Worm (Caenorhabditis elegans): Measurements from ENCODE around the gene Y41D4A.7.

Y41D4A.7 gene

ce11 chrIV:1790677-1791076 is 29.3 kb upstream of the Y41D4A.7 start:
- TF ChIP-seq F13H6.1 (tag; optimal IDR thresholded peaks at IDR 0.05) (no peak), ahr-1 (tag; optimal IDR thresholded peaks at IDR 0.05) (no peak), pros-1 (tag; optimal IDR thresholded peaks at IDR 0.05) (no peak), pat-9 (tag; optimal IDR thresholded peaks at IDR 0.05) (no peak), zip-5 (tag; optimal IDR thresholded peaks at IDR 0.05) (no peak), madf-2 (tag; optimal IDR thresholded peaks at IDR 0.05) (no peak), unc-42 (tag; optimal IDR thresholded peaks at IDR 0.05) (no peak), ama-1 (optimal IDR thresholded peaks at IDR 0.05) (no peak), unc-86 (tag; optimal IDR thresholded peaks at IDR 0.05) (no peak), nhr-232 (tag; optimal IDR thresholded peaks at IDR 0.05) (no peak), elt-2 (tag; optimal IDR thresholded peaks at IDR 0.05) (no peak), eyg-1 (tag; optimal IDR thresholded peaks at IDR 0.05) (no peak)

- TF ChIP-seq ceh-18 (tag; optimal IDR thresholded peaks at IDR 0.05) (no peak), dve-1 (tag; optimal IDR thresholded peaks at IDR 0.05) (peak; percentile 100)
Observed at ce11 chrIV:1785156-1785555, 23.8 kb upstream of the Y41D4A.7 start.

ce11 chrIV:1781559-1781958 is 20.2 kb upstream of the Y41D4A.7 start, which contains the start of gene frpr-19:
frpr-19 (minus strand) TSS chrIV:1781659.
- TF ChIP-seq K09A11.1 (tag; optimal IDR thresholded peaks at IDR 0.05; ENCODE audit: insufficient read depth) (no peak), ceh-45 (GFP tag; IDR thresholded peaks at IDR 0.05) (no peak)

- TF ChIP-seq pha-2 (tag; optimal IDR thresholded peaks at IDR 0.05) (no peak), lin-11 (tag; optimal IDR thresholded peaks at IDR 0.05) (no peak), dve-1 (tag; optimal IDR thresholded peaks at IDR 0.05) (no peak), sox-4 (tag; optimal IDR thresholded peaks at IDR 0.05) (no peak), ceh-30 (tag; optimal IDR thresholded peaks at IDR 0.05) (no peak), nhr-232 (tag; optimal IDR thresholded peaks at IDR 0.05) (no peak), C08G9.2 (tag; optimal IDR thresholded peaks at IDR 0.05) (no peak), ets-4 (tag; optimal IDR thresholded peaks at IDR 0.05) (no peak), ceh-9 (tag; optimal IDR thresholded peaks at IDR 0.05) (no peak), pat-9 (tag; optimal IDR thresholded peaks at IDR 0.05) (no peak), madf-2 (tag; optimal IDR thresholded peaks at IDR 0.05) (no peak), pqm-1 (tag; optimal IDR thresholded peaks at IDR 0.05) (no peak), unc-86 (tag; optimal IDR thresholded peaks at IDR 0.05) (no peak), pag-3 (tag; optimal IDR thresholded peaks at IDR 0.05; ENCODE audit: borderline replicate concordance) (no peak), rnt-1 (tag; optimal IDR thresholded peaks at IDR 0.05) (no peak), nfya-1 (tag; optimal IDR thresholded peaks at IDR 0.05) (no peak), unc-3 (GFP tag; conservative IDR thresholded peaks at IDR 0.05) (no peak), unc-3 (tag; optimal IDR thresholded peaks at IDR 0.05) (no peak)
Observed at ce11 chrIV:1771843-1772242, 10.5 kb upstream of the Y41D4A.7 start, which contains the start of gene Y41D4A.1. Y41D4A.1 (plus strand) TSS chrIV:1772143.

ce11 chrIV:1769074-1769473 is 7.7 kb upstream of the Y41D4A.7 start:
- TF ChIP-seq hlh-8 (tag; optimal IDR thresholded peaks at IDR 0.05) (no peak), C08G9.2 (tag; optimal IDR thresholded peaks at IDR 0.05) (peak; percentile 18), Y22D7AL.16 (tag; optimal IDR thresholded peaks at IDR 0.05) (no peak), tbx-2 (tag; optimal IDR thresholded peaks at IDR 0.05) (no peak), tbx-7 (tag; optimal IDR thresholded peaks at IDR 0.05) (no peak), che-1 (tag; optimal IDR thresholded peaks at IDR 0.05) (no peak), ceh-34 (tag; optimal IDR thresholded peaks at IDR 0.05) (peak; percentile 21), madf-2 (tag; optimal IDR thresholded peaks at IDR 0.05) (no peak), pha-4 (tag; optimal IDR thresholded peaks at IDR 0.05) (no peak), odd-2 (tag; optimal IDR thresholded peaks at IDR 0.05) (no peak), hlh-6 (tag; optimal IDR thresholded peaks at IDR 0.05) (peak; percentile 60), unc-55 (GFP tag; optimal IDR thresholded peaks at IDR 0.05) (no peak), C38D4.7 (GFP tag; optimal IDR thresholded peaks at IDR 0.05) (no peak), ceh-18 (tag; optimal IDR thresholded peaks at IDR 0.05) (no peak), mec-3 (tag; optimal IDR thresholded peaks at IDR 0.05; ENCODE audit: borderline replicate concordance) (peak; percentile 81), dmd-4 (tag; optimal IDR thresholded peaks at IDR 0.05; ENCODE audit: borderline replicate concordance) (no peak), sox-4 (tag; optimal IDR thresholded peaks at IDR 0.05) (no peak), ceh-14 (tag; optimal IDR thresholded peaks at IDR 0.05) (no peak), ceh-22 (tag; optimal IDR thresholded peaks at IDR 0.05) (no peak), ttx-3 (tag; optimal IDR thresholded peaks at IDR 0.05) (no peak), elt-2 (tag; optimal IDR thresholded peaks at IDR 0.05) (no peak), zip-5 (tag; optimal IDR thresholded peaks at IDR 0.05) (no peak), syd-9 (tag; optimal IDR thresholded peaks at IDR 0.05) (no peak)

Data from whole organism, late embryonic.